Fruit fly (Drosophila melanogaster) whole organism, adult: Measurements from ENCODE around the gene Rab9D.

ENCODE experiments used
- CG11617 ChIP-seq: fragments of 200-800 bp; sonication (Bioruptor generic); optimal IDR thresholded peaks from 2 replicates; lab custom pipeline; 2017; ENCODE audit warnings: mild to moderate bottlenecking, missing biosample characterization, missing genetic modification reagents, missing genetic modification characterization
- CG12768 ChIP-seq: fragments of 200-800 bp; sonication (Bioruptor generic); optimal IDR thresholded peaks from 2 replicates; lab custom pipeline; 2017; ENCODE audit warnings: missing biosample characterization, missing genetic modification characterization, mild to moderate bottlenecking, moderate library complexity, missing genetic modification reagents
- CG14711 ChIP-seq: fragments of 200-800 bp; sonication (Bioruptor generic); optimal IDR thresholded peaks from 2 replicates; lab custom pipeline; 2018; ENCODE audit warnings: missing biosample characterization, mild to moderate bottlenecking, missing genetic modification characterization, moderate library complexity
- CG1620 ChIP-seq: fragments of 200-800 bp; sonication (Bioruptor generic); optimal IDR thresholded peaks from 2 replicates; lab custom pipeline; 2016; ENCODE audit warnings: missing biosample characterization, missing genetic modification characterization
- CG33017 ChIP-seq: fragments of 200-800 bp; sonication (Bioruptor generic); optimal IDR thresholded peaks from 2 replicates; lab custom pipeline; 2018; ENCODE audit warnings: missing biosample characterization, mild to moderate bottlenecking, missing genetic modification characterization, moderate library complexity
- CG5204 ChIP-seq: fragments of 200-800 bp; sonication (Bioruptor generic); optimal IDR thresholded peaks from 2 replicates; lab custom pipeline; 2016; ENCODE audit warnings: missing biosample characterization, missing genetic modification characterization
- CG7045 ChIP-seq: fragments of 200-800 bp; sonication (Bioruptor generic); optimal IDR thresholded peaks from 2 replicates; lab custom pipeline; 2017; ENCODE audit warnings: missing biosample characterization, mild to moderate bottlenecking, missing genetic modification characterization
- CG7101 ChIP-seq: fragments of 200-800 bp; sonication (Bioruptor generic); optimal IDR thresholded peaks from 2 replicates; lab custom pipeline; 2018; ENCODE audit warnings: missing biosample characterization, mild to moderate bottlenecking, missing genetic modification characterization, moderate library complexity
- Clk ChIP-seq: fragments of 200-800 bp; sonication (Bioruptor generic); optimal IDR thresholded peaks from 2 replicates; lab custom pipeline; 2017; ENCODE audit warnings: missing biosample characterization, missing genetic modification characterization
- Crg-1 ChIP-seq: fragments of 200-800 bp; sonication (Bioruptor generic); optimal IDR thresholded peaks from 2 replicates; lab custom pipeline; 2016; ENCODE audit warnings: missing biosample characterization, missing genetic modification characterization
- Hr96 ChIP-seq: fragments of 200-800 bp; sonication (Bioruptor generic); optimal IDR thresholded peaks from 2 replicates; lab custom pipeline; 2016; ENCODE audit warnings: missing biosample characterization, missing genetic modification characterization
- Mnt ChIP-seq: fragments of 200-800 bp; sonication (Bioruptor generic); optimal IDR thresholded peaks from 2 replicates; lab custom pipeline; 2016; ENCODE audit warnings: missing biosample characterization, mild to moderate bottlenecking, missing genetic modification characterization
- bab1 ChIP-seq: fragments of 200-800 bp; sonication (Bioruptor generic); optimal IDR thresholded peaks from 3 replicates; lab custom pipeline; 2019; ENCODE audit warnings: missing biosample characterization, mild to moderate bottlenecking, missing genetic modification characterization, moderate library complexity
- cic ChIP-seq: fragments of 200-800 bp; sonication (Bioruptor generic); optimal IDR thresholded peaks from 2 replicates; lab custom pipeline; 2017; ENCODE audit warnings: missing biosample characterization, mild to moderate bottlenecking, missing genetic modification characterization, moderate library complexity
- cnc ChIP-seq, 2 experiments: fragments of >200 bp; optimal IDR thresholded peaks; 2 replicates each; lab custom pipeline; 2017
- kay ChIP-seq: fragments of 200-800 bp; sonication (Bioruptor generic); peaks from one replicate; lab custom pipeline; 2016; ENCODE audit warnings: missing biosample characterization, missing genetic modification characterization, borderline replicate concordance
- ovo ChIP-seq: fragments of 200-800 bp; sonication (Bioruptor generic); optimal IDR thresholded peaks from 2 replicates; lab custom pipeline; 2016; ENCODE audit warnings: missing biosample characterization, missing genetic modification characterization
- pad ChIP-seq: fragments of 200-800 bp; sonication (Bioruptor generic); optimal IDR thresholded peaks from 3 replicates; lab custom pipeline; 2017; ENCODE audit warnings: missing biosample characterization, missing genetic modification characterization, mild to moderate bottlenecking, moderate library complexity, missing genetic modification reagents
- tj ChIP-seq: fragments of 200-800 bp; sonication (Bioruptor generic); optimal IDR thresholded peaks from 3 replicates; lab custom pipeline; 2017; ENCODE audit warnings: missing biosample characterization, mild to moderate bottlenecking, missing genetic modification characterization, moderate library complexity
- toe ChIP-seq: fragments of 200-800 bp; sonication (Bioruptor generic); optimal IDR thresholded peaks from 2 replicates; lab custom pipeline; 2016; ENCODE audit warnings: missing biosample characterization, missing genetic modification characterization

Rab9D gene

dm6 chrX:10588789-10589188 lies at the start of gene Rab9D:
Rab9D (plus strand) TSS chrX:10589089.
- TF ChIP-seq Hr96: no peak
- no peak for TF ChIP-seq kay (GFP tag; lab: Kevin White, UChicago)
- no peak for TF ChIP-seq CG5204
- no peak for TF ChIP-seq cic (GFP tag; lab: Kevin White, UChicago)
- TF ChIP-seq Mnt: no peak

dm6 chrX:10540463-10540862 lies 48.4 kb upstream of the Rab9D start:
- TF ChIP-seq CG14711 (no peak), CG5204 (no peak), Mnt (no peak), CG12768 (GFP tag; lab: Kevin White, UChicago) (no peak), pad (GFP tag; lab: Kevin White, UChicago) (no peak), tj (GFP tag; lab: Kevin White, UChicago) (no peak), ovo (no peak), CG33017 (tag; lab: Kevin White, UChicago) (no peak), kay (GFP tag; lab: Kevin White, UChicago) (no peak), Crg-1 (GFP tag; lab: Kevin White, UChicago) (no peak)

dm6 chrX:10543303-10543702 lies 45.6 kb upstream of the Rab9D start:
- TF ChIP-seq Hr96: no peak
- TF ChIP-seq CG7101 (tag; lab: Kevin White, UChicago): peak; percentile 52

- TF ChIP-seq CG12768 (GFP tag; lab: Kevin White, UChicago) (no peak), tj (GFP tag; lab: Kevin White, UChicago) (peak; percentile 96)
These were observed 44.6 kb upstream of the Rab9D start for dm6 chrX:10544287-10544686.

dm6 chrX:10546034-10546433 lies 42.9 kb upstream of the Rab9D start:
- no peak for TF ChIP-seq CG1620 (GFP tag; lab: Kevin White, UChicago)
- TF ChIP-seq tj (GFP tag; lab: Kevin White, UChicago): peak; percentile 85

- TF ChIP-seq CG14711 (no peak), Mnt (peak; percentile 68), bab1 (no peak), ovo (peak; percentile 39), CG12768 (GFP tag; lab: Kevin White, UChicago) (no peak), CG11617 (no peak), cic (GFP tag; lab: Kevin White, UChicago) (no peak), Clk (GFP tag; lab: Kevin White, UChicago) (no peak)
These were observed 42.3 kb upstream of the Rab9D start for dm6 chrX:10546631-10547030.

- peak; percentile 76 for TF ChIP-seq CG1620 (GFP tag; lab: Kevin White, UChicago)
- TF ChIP-seq ovo: no peak
- TF ChIP-seq CG5204: peak; percentile 57
- peak; percentile 68 for TF ChIP-seq pad (GFP tag; lab: Kevin White, UChicago)
- no peak for TF ChIP-seq cic (GFP tag; lab: Kevin White, UChicago)
- peak; percentile 72 for TF ChIP-seq CG7101 (tag; lab: Kevin White, UChicago)
- TF ChIP-seq Crg-1 (GFP tag; lab: Kevin White, UChicago): peak; percentile 60
- peak; percentile 71 for TF ChIP-seq CG11617
- peak; percentile 88 for TF ChIP-seq bab1
- no peak for TF ChIP-seq tj (GFP tag; lab: Kevin White, UChicago)
- TF ChIP-seq toe (GFP tag; lab: Kevin White, UChicago): peak; percentile 54
- TF ChIP-seq CG14711: peak; percentile 79
- peak; percentile 10 for TF ChIP-seq Clk (GFP tag; lab: Kevin White, UChicago)
- TF ChIP-seq Mnt: no peak
- TF ChIP-seq cnc (optimal IDR thresholded peaks at IDR 0.05; lab: Kevin White, UChicago): no peak
- peak; percentile 69 for TF ChIP-seq Hr96
- TF ChIP-seq CG12768 (GFP tag; lab: Kevin White, UChicago): peak; percentile 6
- peak; percentile 53 for TF ChIP-seq CG33017 (tag; lab: Kevin White, UChicago)
- peak; percentile 77 for TF ChIP-seq CG7045
- no peak for TF ChIP-seq kay (GFP tag; lab: Kevin White, UChicago)
These were observed 41.6 kb upstream of the Rab9D start for dm6 chrX:10547070-10547856.

dm6 chrX:10547857-10548135 lies 41.1 kb upstream of the Rab9D start:
- TF ChIP-seq CG7045 (no peak), pad (GFP tag; lab: Kevin White, UChicago) (no peak), bab1 (no peak), CG14711 (no peak), cic (GFP tag; lab: Kevin White, UChicago) (no peak), CG11617 (no peak), Hr96 (no peak), ovo (no peak), kay (GFP tag; lab: Kevin White, UChicago) (no peak), CG7101 (tag; lab: Kevin White, UChicago) (no peak), Clk (GFP tag; lab: Kevin White, UChicago) (no peak), CG12768 (GFP tag; lab: Kevin White, UChicago) (no peak), CG1620 (GFP tag; lab: Kevin White, UChicago) (no peak), CG5204 (no peak), cnc (optimal IDR thresholded peaks at IDR 0.05; lab: Kevin White, UChicago) (no peak), toe (GFP tag; lab: Kevin White, UChicago) (no peak)
